Worm (Caenorhabditis elegans): ENCODE measurements around the gene Y116F11B.13.

Y116F11B.13 gene

ce11 chrV:19897557-19897956 lies 14.5 kb downstream of the Y116F11B.13 start:
- TF ChIP-seq mep-1 (tag; optimal IDR thresholded peaks at IDR 0.05) (peak; percentile 64), mdt-29 (GFP tag; IDR thresholded peaks at IDR 0.05) (0 out of 2 replicates have a peak, but pooled peaks have one; percentile 11), lin-13 (GFP tag; optimal IDR thresholded peaks at IDR 0.05) (peak; percentile 48), ctbp-1 (GFP tag; IDR thresholded peaks at IDR 0.05) (0 out of 2 replicates have a peak, but pooled peaks have one; percentile 40), unc-62 (GFP tag; optimal IDR thresholded peaks at IDR 0.05 in 1 of 2) (peak in 1 of 2 experiments; percentile 52), unc-62 (tag; optimal IDR thresholded peaks at IDR 0.05) (no peak), nhr-11 (tag; optimal IDR thresholded peaks at IDR 0.05) (peak; percentile 70), pha-4 (GFP tag; IDR thresholded peaks at IDR 0.05) (no peak), pha-4 (tag; optimal IDR thresholded peaks at IDR 0.05) (peak; percentile 25), jun-1 (tag; optimal IDR thresholded peaks at IDR 0.05) (no peak), nhr-28 (tag; optimal IDR thresholded peaks at IDR 0.05) (peak; percentile 30), nhr-237 (tag; optimal IDR thresholded peaks at IDR 0.05) (no peak), hif-1 (tag; optimal IDR thresholded peaks at IDR 0.05) (peak in 1 of 2 experiments; percentile 7), hmg-1.1 (GFP tag; IDR thresholded peaks at IDR 0.05) (peak; percentile 58), pqm-1 (tag; optimal IDR thresholded peaks at IDR 0.05) (no peak), mdl-1 (tag; optimal IDR thresholded peaks at IDR 0.05) (peak in 1 of 2 experiments; percentile 53), egl-43 (GFP tag; IDR thresholded peaks at IDR 0.05) (no peak), rbr-2 (tag; optimal IDR thresholded peaks at IDR 0.05) (peak; percentile 17), dve-1 (tag; optimal IDR thresholded peaks at IDR 0.05; ENCODE audit: insufficient read depth) (peak; percentile 17), madf-9 (GFP tag; conservative IDR thresholded peaks at IDR 0.05) (no peak), hlh-30 (tag; optimal IDR thresholded peaks at IDR 0.05; ENCODE audit: insufficient read depth) (peak; percentile 74), lin-39 (tag; optimal IDR thresholded peaks at IDR 0.05) (no peak), hlh-11 (tag; optimal IDR thresholded peaks at IDR 0.05) (peak; percentile 38), mes-2 (tag; optimal IDR thresholded peaks at IDR 0.05; ENCODE audit: poor library complexity, severe bottlenecking) (peak; percentile 44), daf-19 (GFP tag; conservative IDR thresholded peaks at IDR 0.05) (no peak), lsy-2 (tag; optimal IDR thresholded peaks at IDR 0.05) (peak in 1 of 2 experiments; percentile 77), F37D6.2 (tag; optimal IDR thresholded peaks at IDR 0.05) (peak; percentile 12)

- TF ChIP-seq snpc-4 (tag; optimal IDR thresholded peaks at IDR 0.05): no peak
- TF ChIP-seq nhr-102 (tag; optimal IDR thresholded peaks at IDR 0.05): no peak
- TF ChIP-seq daf-16 (GFP tag; optimal IDR thresholded peaks at IDR 0.05): no peak
- peak; percentile 47 for TF ChIP-seq daf-16 (tag; optimal IDR thresholded peaks at IDR 0.05)
- no peak for TF ChIP-seq skn-1 (tag; optimal IDR thresholded peaks at IDR 0.05)
- TF ChIP-seq tra-1 (GFP tag; IDR thresholded peaks at IDR 0.05): no peak
- TF ChIP-seq php-3 (GFP tag; IDR thresholded peaks at IDR 0.05): no peak
- peak; percentile 62 for TF ChIP-seq pqm-1 (tag; optimal IDR thresholded peaks at IDR 0.05)
- TF ChIP-seq aly-2 (tag; optimal IDR thresholded peaks at IDR 0.05): no peak
- TF ChIP-seq dmd-6 (GFP tag; IDR thresholded peaks at IDR 0.05): 0 out of 2 replicates have a peak, but pooled peaks have one; percentile 5
Measured at ce11 chrV:19897982-19898381, 15.0 kb downstream of the Y116F11B.13 start.

ce11 chrV:19899167-19899566 lies 16.2 kb downstream of the Y116F11B.13 start, which contains the start of gene Y116F11B.14:
TSS of gene Y116F11B.14 (plus strand) at chrV:19899467.
- no peak for TF ChIP-seq zip-11 (GFP tag; IDR thresholded peaks at IDR 0.05)
- TF ChIP-seq fos-1 (tag; optimal IDR thresholded peaks at IDR 0.05): no peak
- TF ChIP-seq ceh-82 (tag; optimal IDR thresholded peaks at IDR 0.05): no peak
- no peak for TF ChIP-seq hlh-11 (tag; optimal IDR thresholded peaks at IDR 0.05)
- TF ChIP-seq lin-38 (GFP tag; IDR thresholded peaks at IDR 0.05): no peak
- no peak for TF ChIP-seq T20F7.1 (GFP tag; optimal IDR thresholded peaks at IDR 0.05)
- TF ChIP-seq zfp-3 (GFP tag; conservative IDR thresholded peaks at IDR 0.05): no peak

Data from whole organism, L4 larva.